Fruit fly (Drosophila melanogaster) whole organism, embryonic: ENCODE measurements around the gene Arv1.

Experiments
- Ada2b ChIP-seq: fragments of 200-800 bp; sonication (Bioruptor generic); IDR thresholded peaks from 2 replicates; pipeline ENCODE4 v1.3.6; 2022; ENCODE audit warnings: missing biosample characterization, missing genetic modification characterization
- Atf3 ChIP-seq: fragments of 200-800 bp; sonication (Bioruptor generic); optimal IDR thresholded peaks from 3 replicates; lab custom pipeline; 2016; ENCODE audit warnings: missing biosample characterization, missing genetic modification characterization
- BEAF-32 ChIP-seq: fragments of 200-800 bp; sonication (Bioruptor generic); optimal IDR thresholded peaks from 3 replicates; lab custom pipeline; 2017; ENCODE audit warnings: missing biosample characterization, missing genetic modification characterization, mild to moderate bottlenecking, moderate library complexity, missing genetic modification reagents
- CG11398 ChIP-seq: fragments of 200-800 bp; sonication (Bioruptor generic); optimal IDR thresholded peaks from 2 replicates; lab custom pipeline; 2016; ENCODE audit warnings: missing biosample characterization, missing genetic modification characterization
- CG11456 ChIP-seq: fragments of 200-800 bp; sonication (Bioruptor generic); IDR thresholded peaks from 3 replicates; pipeline ENCODE4 v1.3.6; 2022; ENCODE audit warnings: missing biosample characterization, missing genetic modification characterization
- CG11560 ChIP-seq: fragments of 200-800 bp; sonication (Bioruptor generic); IDR thresholded peaks from 3 replicates; pipeline ENCODE4 v1.3.6; 2022; ENCODE audit warnings: missing biosample characterization, missing genetic modification characterization
- CG12219 ChIP-seq: fragments of 200-800 bp; sonication (Bioruptor generic); optimal IDR thresholded peaks from 3 replicates; lab custom pipeline; 2018; ENCODE audit warnings: missing biosample characterization, mild to moderate bottlenecking, missing genetic modification characterization
- CG13894 ChIP-seq: fragments of 200-800 bp; sonication (Bioruptor generic); optimal IDR thresholded peaks from 3 replicates; lab custom pipeline; 2018; ENCODE audit warnings: missing biosample characterization, mild to moderate bottlenecking, missing genetic modification characterization, moderate library complexity
- CG14441 ChIP-seq: fragments of 200-800 bp; sonication (Bioruptor generic); IDR thresholded peaks from 2 replicates; pipeline ENCODE4 v1.3.6; 2022; ENCODE audit warnings: missing biosample characterization, missing genetic modification characterization
- CG15479 ChIP-seq: fragments of 200-800 bp; sonication (Bioruptor generic); optimal IDR thresholded peaks from 3 replicates; lab custom pipeline; 2019; ENCODE audit warnings: missing biosample characterization, mild to moderate bottlenecking, missing genetic modification characterization, moderate library complexity
- CG17186 ChIP-seq: fragments of 200-800 bp; sonication (Bioruptor generic); optimal IDR thresholded peaks from 3 replicates; lab custom pipeline; 2017; ENCODE audit warnings: missing biosample characterization, missing genetic modification reagents, missing genetic modification characterization
- CG17802 ChIP-seq: fragments of 200-800 bp; sonication (Bioruptor generic); optimal IDR thresholded peaks from 2 replicates; lab custom pipeline; 2018; ENCODE audit warnings: missing biosample characterization, mild to moderate bottlenecking, missing genetic modification characterization, moderate library complexity
- CG34376 ChIP-seq: fragments of 200-800 bp; sonication (Bioruptor generic); optimal IDR thresholded peaks from 2 replicates; lab custom pipeline; 2018; ENCODE audit warnings: missing biosample characterization, mild to moderate bottlenecking, missing genetic modification characterization
- CG4820 ChIP-seq: fragments of 200-800 bp; sonication (Bioruptor generic); optimal IDR thresholded peaks from 3 replicates; lab custom pipeline; 2016; ENCODE audit warnings: missing biosample characterization, missing genetic modification characterization
- CG5953 ChIP-seq: fragments of 200-800 bp; sonication (Bioruptor generic); IDR thresholded peaks from 2 replicates; pipeline ENCODE4 v1.3.6; 2022; ENCODE audit warnings: missing biosample characterization, missing genetic modification characterization
- CG6654 ChIP-seq: fragments of 200-800 bp; sonication (Bioruptor generic); optimal IDR thresholded peaks from 2 replicates; lab custom pipeline; 2017; ENCODE audit warnings: missing biosample characterization, mild to moderate bottlenecking, missing genetic modification characterization
- CG6791 ChIP-seq: fragments of 200-800 bp; sonication (Bioruptor generic); IDR thresholded peaks from 3 replicates; pipeline ENCODE4 v1.3.6; 2022; ENCODE audit warnings: missing biosample characterization, missing genetic modification characterization; ENCODE audit not compliant: partially characterized antibody
- CG6813 ChIP-seq: fragments of 200-800 bp; sonication (Bioruptor generic); optimal IDR thresholded peaks from 2 replicates; lab custom pipeline; 2017; ENCODE audit warnings: missing biosample characterization, missing genetic modification characterization, mild to moderate bottlenecking, moderate library complexity, missing genetic modification reagents
- CG8478 ChIP-seq: fragments of >200 bp; optimal IDR thresholded peaks from 2 replicates; lab custom pipeline; 2018
- CG8944 ChIP-seq: fragments of 200-800 bp; sonication (Bioruptor generic); optimal IDR thresholded peaks from 3 replicates; lab custom pipeline; 2016; ENCODE audit warnings: missing biosample characterization, missing genetic modification characterization
- CG9797 ChIP-seq: fragments of 200-800 bp; sonication (Bioruptor generic); optimal IDR thresholded peaks from 3 replicates; lab custom pipeline; 2018; ENCODE audit warnings: missing biosample characterization, mild to moderate bottlenecking, missing genetic modification characterization
- D ChIP-seq, 2 experiments: fragments of 200-800 bp in 1 of 2; fragments of >200 bp in 1 of 2; sonication (Bioruptor generic) in 1 of 2; optimal IDR thresholded peaks; 2 replicates in 1 of 2; 3 replicates in 1 of 2; lab custom pipeline; 2017; ENCODE audit warnings: mild to moderate bottlenecking in 1 of 2, missing biosample characterization in 1 of 2, missing genetic modification characterization in 1 of 2, missing genetic modification reagents in 1 of 2
- D19B ChIP-seq: fragments of 200-800 bp; sonication (Bioruptor generic); optimal IDR thresholded peaks from 2 replicates; lab custom pipeline; 2017; ENCODE audit warnings: missing biosample characterization, mild to moderate bottlenecking, missing genetic modification characterization
- Dad ChIP-seq: fragments of 200-800 bp; sonication (Bioruptor generic); optimal IDR thresholded peaks from 3 replicates; lab custom pipeline; 2016; ENCODE audit warnings: missing biosample characterization, missing genetic modification characterization
- Drgx ChIP-seq: fragments of 200-800 bp; sonication (Bioruptor generic); IDR thresholded peaks from 2 replicates; pipeline ENCODE4 v1.3.6; 2022; ENCODE audit warnings: missing biosample characterization, missing genetic modification characterization
- Lpt ChIP-seq: fragments of >200 bp; optimal IDR thresholded peaks from 2 replicates; lab custom pipeline; 2018; ENCODE audit warnings: missing biosample characterization, missing genetic modification characterization
- MESR4 ChIP-seq: fragments of 200-800 bp; sonication (Bioruptor generic); optimal IDR thresholded peaks from 2 replicates; lab custom pipeline; 2018; ENCODE audit warnings: missing biosample characterization, mild to moderate bottlenecking, missing genetic modification characterization, moderate library complexity
- Mad ChIP-seq: fragments of 200-800 bp; sonication (Bioruptor generic); optimal IDR thresholded peaks from 2 replicates; lab custom pipeline; 2016; ENCODE audit warnings: missing biosample characterization, missing genetic modification characterization
- Neu2 ChIP-seq: fragments of 200-800 bp; sonication (Bioruptor generic); optimal IDR thresholded peaks from 3 replicates; lab custom pipeline; 2016; ENCODE audit warnings: missing biosample characterization, missing genetic modification characterization, borderline replicate concordance
- ab ChIP-seq: fragments of 200-800 bp; sonication (Bioruptor generic); optimal IDR thresholded peaks from 2 replicates; lab custom pipeline; 2016; ENCODE audit warnings: missing biosample characterization, missing genetic modification characterization
- al ChIP-seq: fragments of 200-800 bp; sonication (Bioruptor generic); IDR thresholded peaks from 2 replicates; pipeline ENCODE4 v1.3.6; 2022; ENCODE audit warnings: missing biosample characterization, missing genetic modification characterization
- bab2 ChIP-seq: fragments of 200-800 bp; sonication (Bioruptor generic); optimal IDR thresholded peaks from 2 replicates; lab custom pipeline; 2016; ENCODE audit warnings: missing biosample characterization, missing genetic modification characterization
- bowl ChIP-seq: fragments of 200-800 bp; sonication (Bioruptor generic); IDR thresholded peaks from 2 replicates; pipeline ENCODE4 v1.3.6; 2022; ENCODE audit warnings: missing biosample characterization, missing genetic modification characterization
- bsh ChIP-seq, 2 experiments: fragments of 200-800 bp; sonication (Bioruptor generic); optimal IDR thresholded peaks; 2 replicates each; lab custom pipeline; 2017 to 2018; ENCODE audit warnings: mild to moderate bottlenecking in 2 of 2, missing biosample characterization in 2 of 2, missing genetic modification characterization in 2 of 2, moderate library complexity in 1 of 2
- cad ChIP-seq: fragments of >200 bp; optimal IDR thresholded peaks from 2 replicates; lab custom pipeline; 2017; ENCODE audit warnings: missing biosample characterization, missing genetic modification characterization
- h ChIP-seq: fragments of >200 bp; optimal IDR thresholded peaks from 2 replicates; lab custom pipeline; 2017
- her ChIP-seq: fragments of 200-800 bp; sonication (Bioruptor generic); optimal IDR thresholded peaks from 2 replicates; lab custom pipeline; 2016; ENCODE audit warnings: missing biosample characterization, missing genetic modification characterization
- nerfin-2 ChIP-seq: fragments of 200-800 bp; sonication (Bioruptor generic); IDR thresholded peaks from 2 replicates; pipeline ENCODE4 v1.3.6; 2022; ENCODE audit warnings: missing biosample characterization, missing genetic modification characterization; ENCODE audit not compliant: partially characterized antibody
- pnt ChIP-seq: fragments of 200-800 bp; sonication (Bioruptor generic); optimal IDR thresholded peaks from 3 replicates; lab custom pipeline; 2016; ENCODE audit warnings: missing biosample characterization, missing genetic modification characterization
- pzg ChIP-seq: fragments of 200-800 bp; sonication (Bioruptor generic); optimal IDR thresholded peaks from 3 replicates; lab custom pipeline; 2018; ENCODE audit warnings: missing biosample characterization, mild to moderate bottlenecking, missing genetic modification characterization, moderate library complexity
- rib ChIP-seq: fragments of 200-800 bp; sonication (Bioruptor generic); IDR thresholded peaks from 2 replicates; pipeline ENCODE4 v1.3.6; 2022; ENCODE audit warnings: missing biosample characterization, missing genetic modification characterization
- row ChIP-seq: fragments of 200-800 bp; sonication (Bioruptor generic); IDR thresholded peaks from 3 replicates; pipeline ENCODE4 v1.3.6; 2022; ENCODE audit warnings: missing biosample characterization, missing genetic modification characterization
- shn ChIP-seq: fragments of 200-800 bp; sonication (Bioruptor generic); optimal IDR thresholded peaks from 3 replicates; lab custom pipeline; 2016; ENCODE audit warnings: missing biosample characterization, missing genetic modification characterization
- slou ChIP-seq: fragments of 200-800 bp; sonication (Bioruptor generic); optimal IDR thresholded peaks from 3 replicates; lab custom pipeline; 2016; ENCODE audit warnings: missing biosample characterization, missing genetic modification characterization
- slp2 ChIP-seq: fragments of 200-800 bp; sonication (Bioruptor generic); optimal IDR thresholded peaks from 2 replicates; lab custom pipeline; 2016; ENCODE audit warnings: missing biosample characterization, missing genetic modification characterization
- stwl ChIP-seq: fragments of 200-800 bp; sonication (Bioruptor generic); optimal IDR thresholded peaks from 3 replicates; lab custom pipeline; 2018; ENCODE audit warnings: missing biosample characterization, mild to moderate bottlenecking, missing genetic modification characterization, moderate library complexity
- zfh2 ChIP-seq: fragments of 200-800 bp; sonication (Bioruptor generic); optimal IDR thresholded peaks from 2 replicates; lab custom pipeline; 2016; ENCODE audit warnings: missing biosample characterization, missing genetic modification characterization

The Arv1 gene

dm6 chr3L:21492723-21493316 is 36.3 kb downstream of the Arv1 start, which contains the start of the genes CG7202 and CG7519 (continued):
- TF ChIP-seq BEAF-32 = peak; percentile 7
- TF ChIP-seq nerfin-2 (GFP tag; lab: Robert Waterston, UW) = no peak
- TF ChIP-seq CG6813 (GFP tag; lab: Kevin White, UChicago) = no peak
- no peak for TF ChIP-seq CG34376 (GFP tag; lab: Kevin White, UChicago)
- peak; percentile 55 for TF ChIP-seq MESR4 (GFP tag; lab: Kevin White, UChicago)
- TF ChIP-seq CG9797 (GFP tag; lab: Kevin White, UChicago) = peak; percentile 55
- no peak for TF ChIP-seq CG14441
- TF ChIP-seq CG8478 (lab: Kevin White, UChicago) = no peak
- TF ChIP-seq cad = no peak
- TF ChIP-seq CG12219 (GFP tag; lab: Kevin White, UChicago) = no peak
- no peak for TF ChIP-seq her
- TF ChIP-seq slp2 = no peak
- peak; percentile 35 for TF ChIP-seq pzg
- TF ChIP-seq bab2 (GFP tag; lab: Kevin White, UChicago) = no peak
- TF ChIP-seq stwl = peak; percentile 72
- TF ChIP-seq, all 482 proteins: peak for 23

dm6 chr3L:21490486-21490885 is 38.6 kb downstream of the Arv1 start, which contains the start of gene Neu2:
Neu2 (minus strand) TSS chr3L:21490586.
- TF ChIP-seq bowl (GFP tag; lab: Robert Waterston, UW) = no peak
- peak; percentile 9 for TF ChIP-seq Neu2

dm6 chr3L:21485371-21485770 is 43.8 kb downstream of the Arv1 start:
- TF ChIP-seq Drgx (GFP tag; lab: Robert Waterston, UW) = 0 out of 2 replicates have a peak, but pooled peaks have one; percentile 23
- TF ChIP-seq Ada2b (GFP tag; lab: Robert Waterston, UW) = 0 out of 2 replicates have a peak, but pooled peaks have one; percentile 17
- 0 out of 3 replicates have a peak, but pooled peaks have one; percentile 11 for TF ChIP-seq CG6791
- peak; percentile 33; the same call in 1 of the 3 replicates for TF ChIP-seq row (GFP tag; lab: Robert Waterston, UW)

- no peak for TF ChIP-seq Lpt (GFP tag; lab: Kevin White, UChicago)
- no peak for TF ChIP-seq CG15479 (GFP tag; lab: Kevin White, UChicago)
- no peak for TF ChIP-seq Mad (GFP tag; lab: Kevin White, UChicago)
- peak; percentile 15 for TF ChIP-seq shn (GFP tag; lab: Kevin White, UChicago)
- TF ChIP-seq CG13894 = no peak
- no peak for TF ChIP-seq CG11456 (GFP tag; lab: Robert Waterston, UW)
- no peak for TF ChIP-seq D19B (GFP tag; lab: Kevin White, UChicago)
- TF ChIP-seq CG5953 (GFP tag; lab: Robert Waterston, UW) = no peak
- no peak for TF ChIP-seq slou (GFP tag; lab: Kevin White, UChicago)
- peak; percentile 40 for TF ChIP-seq her
- TF ChIP-seq CG17802 = no peak
- TF ChIP-seq Atf3 (GFP tag; lab: Kevin White, UChicago) = no peak
- peak; percentile 34 for TF ChIP-seq Dad
- no peak for TF ChIP-seq CG11398 (GFP tag; lab: Kevin White, UChicago)
- TF ChIP-seq h (lab: Kevin White, UChicago) = no peak
- TF ChIP-seq CG6654 (GFP tag; lab: Kevin White, UChicago) = no peak
- no peak for TF ChIP-seq zfh2 (GFP tag; lab: Kevin White, UChicago)
- TF ChIP-seq al = no peak
- peak; percentile 19 for TF ChIP-seq CG4820 (GFP tag; lab: Kevin White, UChicago)
- no peak for TF ChIP-seq CG17186 (GFP tag; lab: Kevin White, UChicago)
- no peak for TF ChIP-seq ab (GFP tag; lab: Kevin White, UChicago)
- no peak for TF ChIP-seq D (optimal IDR thresholded peaks at IDR 0.05; lab: Kevin White, UChicago)
- no peak for TF ChIP-seq D (GFP tag; optimal IDR thresholded peaks at IDR 0.05; lab: Kevin White, UChicago)
- TF ChIP-seq bsh (GFP tag; optimal IDR thresholded peaks at IDR 0.05; lab: Kevin White, UChicago) = peak in 1 of 2 experiments; percentile 7
- no peak; the same call in 2 of the 3 replicates for TF ChIP-seq CG11560
- TF ChIP-seq CG8478 (lab: Kevin White, UChicago) = peak; percentile 5
- TF ChIP-seq pnt = peak; percentile 26
- no peak for TF ChIP-seq rib
- TF ChIP-seq CG8944 = peak; percentile 3
These were observed 45.3 kb downstream of the Arv1 start for dm6 chr3L:21483837-21484236.
